Fruit fly (Drosophila melanogaster) whole organism, pupa: ENCODE data around the gene Toll-4.

Source experiments
- CG10348 ChIP-seq: fragments of 200-800 bp; sonication (Bioruptor generic); IDR thresholded peaks from 2 replicates; pipeline ENCODE4 v1.3.6; 2022; ENCODE audit warnings: missing biosample characterization, missing genetic modification characterization
- CG12605 ChIP-seq: fragments of 200-800 bp; sonication (Bioruptor generic); IDR thresholded peaks from 2 replicates; pipeline ENCODE4 v1.3.6; 2022; ENCODE audit warnings: missing biosample characterization, missing genetic modification characterization
- CG14655 ChIP-seq: fragments of 200-800 bp; sonication (Bioruptor generic); optimal IDR thresholded peaks from 3 replicates; lab custom pipeline; 2017; ENCODE audit warnings: mild to moderate bottlenecking, missing biosample characterization, missing genetic modification reagents, missing genetic modification characterization
- CG32121 ChIP-seq: fragments of 200-800 bp; sonication (Bioruptor generic); IDR thresholded peaks from 2 replicates; pipeline ENCODE4 v1.3.6; 2022; ENCODE audit warnings: missing biosample characterization, missing genetic modification characterization
- CG34367 ChIP-seq: fragments of 200-800 bp; sonication (Bioruptor generic); optimal IDR thresholded peaks from 2 replicates; lab custom pipeline; 2018; ENCODE audit warnings: missing biosample characterization, mild to moderate bottlenecking, missing genetic modification characterization
- CG4496 ChIP-seq: fragments of 200-800 bp; sonication (Bioruptor generic); IDR thresholded peaks from 3 replicates; pipeline ENCODE4 v1.3.6; 2022; ENCODE audit warnings: missing biosample characterization, missing genetic modification characterization
- CG8159 ChIP-seq: fragments of 200-800 bp; sonication (Bioruptor generic); optimal IDR thresholded peaks from 3 replicates; lab custom pipeline; 2018; ENCODE audit warnings: missing biosample characterization, mild to moderate bottlenecking, missing genetic modification characterization, moderate library complexity
- CG9948 ChIP-seq: fragments of 200-800 bp; sonication (Bioruptor generic); optimal IDR thresholded peaks from 2 replicates; lab custom pipeline; 2018; ENCODE audit warnings: missing biosample characterization, mild to moderate bottlenecking, missing genetic modification characterization, moderate library complexity
- D1 ChIP-seq: fragments of 200-800 bp; sonication (Bioruptor generic); optimal IDR thresholded peaks from 2 replicates; lab custom pipeline; 2018; ENCODE audit warnings: missing biosample characterization, mild to moderate bottlenecking, missing genetic modification characterization, moderate library complexity
- EcR ChIP-seq: fragments of 200-800 bp; sonication (Bioruptor generic); optimal IDR thresholded peaks from 3 replicates; lab custom pipeline; 2019; ENCODE audit warnings: missing biosample characterization, missing genetic modification characterization, mild to moderate bottlenecking, moderate library complexity, missing genetic modification reagents
- Pif1A ChIP-seq: fragments of 200-800 bp; sonication (Bioruptor generic); optimal IDR thresholded peaks from 3 replicates; lab custom pipeline; 2016; ENCODE audit warnings: missing biosample characterization, missing genetic modification characterization
- Snoo ChIP-seq: fragments of 200-800 bp; sonication (Bioruptor generic); optimal IDR thresholded peaks from 3 replicates; lab custom pipeline; 2017; ENCODE audit warnings: missing biosample characterization, mild to moderate bottlenecking, missing genetic modification characterization, inconsistent platforms
- fd96Ca ChIP-seq: fragments of 200-800 bp; sonication (Bioruptor generic); IDR thresholded peaks from 3 replicates; pipeline ENCODE4 v1.3.6; 2022; ENCODE audit warnings: missing biosample characterization, missing genetic modification characterization

DNA sequence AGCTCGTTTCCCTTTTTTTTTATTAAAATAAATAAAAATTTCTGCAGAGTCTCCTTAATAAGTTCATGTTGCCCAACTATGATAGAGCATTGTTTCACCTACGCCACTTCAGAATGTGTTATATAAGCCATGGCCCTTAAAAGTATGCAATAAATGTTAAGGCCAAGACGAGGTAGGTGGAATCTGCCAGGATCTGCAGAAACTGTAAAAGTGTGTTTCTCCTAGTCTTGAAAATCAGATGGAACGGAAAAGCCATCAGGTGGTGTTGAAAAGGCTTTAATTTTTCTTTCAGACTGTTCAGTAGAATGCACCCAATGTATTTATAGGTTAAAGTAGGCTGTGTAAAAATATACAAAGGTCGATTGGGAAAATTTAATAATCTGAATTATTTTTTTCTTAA lies 7.1 kb upstream of the Toll-4 start, which contains the start of gene CG12439:
- TF ChIP-seq CG34367: no peak
- no peak for TF ChIP-seq CG4496
- no peak for TF ChIP-seq CG9948 (tag; lab: Kevin White, UChicago)
- TF ChIP-seq CG14655 (GFP tag; lab: Kevin White, UChicago): no peak
- no peak for TF ChIP-seq D1 (tag; lab: Kevin White, UChicago)
- no peak for TF ChIP-seq fd96Ca (GFP tag; lab: Robert Waterston, UW)
- TF ChIP-seq CG8159: no peak
- no peak for TF ChIP-seq CG12605 (GFP tag; lab: Robert Waterston, UW)
- TF ChIP-seq CG32121 (GFP tag; lab: Robert Waterston, UW): no peak
- TF ChIP-seq Snoo (tag; lab: Kevin White, UChicago): no peak
- no peak for TF ChIP-seq Pif1A (GFP tag; lab: Kevin White, UChicago)
- TF ChIP-seq EcR (GFP tag; lab: Kevin White, UChicago): no peak
- TF ChIP-seq CG10348 (GFP tag; lab: Robert Waterston, UW): no peak
